Fruit fly (Drosophila melanogaster) whole organism, embryonic: ENCODE results near the gene aqz.

ENCODE experiments used
- Asciz ChIP-seq: fragments of 200-800 bp; sonication (Bioruptor generic); optimal IDR thresholded peaks from 2 replicates; lab custom pipeline; 2017; ENCODE audit warnings: missing biosample characterization, mild to moderate bottlenecking, missing genetic modification characterization, missing genetic modification reagents
- Atf6 ChIP-seq: fragments of 200-800 bp; sonication (Bioruptor generic); IDR thresholded peaks from 2 replicates; pipeline ENCODE4 v1.3.6; 2022; ENCODE audit warnings: missing biosample characterization, missing genetic modification characterization
- Awh ChIP-seq: fragments of 200-800 bp; sonication (Bioruptor generic); IDR thresholded peaks from 2 replicates; pipeline ENCODE4, ENCODE4 v1.3.6; 2022; ENCODE audit warnings: missing biosample characterization, missing genetic modification characterization
- C15 ChIP-seq: fragments of 200-800 bp; sonication (Bioruptor generic); IDR thresholded peaks from 3 replicates; pipeline ENCODE4 v1.3.6; 2022; ENCODE audit warnings: missing biosample characterization, missing genetic modification characterization
- CG10565 ChIP-seq: fragments of 200-800 bp; sonication (Bioruptor generic); optimal IDR thresholded peaks from 3 replicates; lab custom pipeline; 2016; ENCODE audit warnings: missing biosample characterization, mild to moderate bottlenecking, missing genetic modification characterization
- CG10979 ChIP-seq: fragments of 200-800 bp; sonication (Bioruptor generic); optimal IDR thresholded peaks from 2 replicates; lab custom pipeline; 2018; ENCODE audit warnings: missing biosample characterization, mild to moderate bottlenecking, missing genetic modification characterization, moderate library complexity
- CG11398 ChIP-seq: fragments of 200-800 bp; sonication (Bioruptor generic); optimal IDR thresholded peaks from 2 replicates; lab custom pipeline; 2016; ENCODE audit warnings: missing biosample characterization, missing genetic modification characterization
- CG1233 ChIP-seq: fragments of 200-800 bp; sonication (Bioruptor generic); optimal IDR thresholded peaks from 4 replicates; lab custom pipeline; 2018; ENCODE audit warnings: missing biosample characterization, mild to moderate bottlenecking, missing genetic modification characterization
- CG12659 ChIP-seq: fragments of 200-800 bp; sonication (Bioruptor generic); optimal IDR thresholded peaks from 3 replicates; lab custom pipeline; 2017; ENCODE audit warnings: mild to moderate bottlenecking, missing biosample characterization, missing genetic modification reagents, missing genetic modification characterization
- CG14014 ChIP-seq: fragments of 200-800 bp; sonication (Bioruptor generic); IDR thresholded peaks from 2 replicates; pipeline ENCODE4 v1.3.6; 2022; ENCODE audit warnings: missing biosample characterization, missing genetic modification characterization
- CG17612 ChIP-seq: fragments of 200-800 bp; sonication (Bioruptor generic); IDR thresholded peaks from 2 replicates; pipeline ENCODE4 v1.3.6; 2022; ENCODE audit warnings: missing biosample characterization, missing genetic modification characterization
- CG18476 ChIP-seq: fragments of 200-800 bp; sonication (Bioruptor generic); optimal IDR thresholded peaks from 2 replicates; lab custom pipeline; 2016; ENCODE audit warnings: missing biosample characterization, mild to moderate bottlenecking, missing genetic modification characterization
- CG18599 ChIP-seq: fragments of 200-800 bp; sonication (Bioruptor generic); optimal IDR thresholded peaks from 3 replicates; lab custom pipeline; 2017; ENCODE audit warnings: missing biosample characterization, missing genetic modification characterization, mild to moderate bottlenecking, moderate library complexity, missing genetic modification reagents
- CG30403 ChIP-seq: fragments of 200-800 bp; sonication (Bioruptor generic); optimal IDR thresholded peaks from 3 replicates; lab custom pipeline; 2016; ENCODE audit warnings: missing biosample characterization, missing genetic modification characterization
- CG3065 ChIP-seq: fragments of 200-800 bp; sonication (Bioruptor generic); optimal IDR thresholded peaks from 2 replicates; lab custom pipeline; 2016; ENCODE audit warnings: missing biosample characterization, missing genetic modification characterization
- CG31365 ChIP-seq: fragments of 200-800 bp; sonication (Bioruptor generic); optimal IDR thresholded peaks from 2 replicates; lab custom pipeline; 2018; ENCODE audit warnings: missing biosample characterization, mild to moderate bottlenecking, missing genetic modification characterization
- CG32772 ChIP-seq: fragments of 200-800 bp; sonication (Bioruptor generic); IDR thresholded peaks from 2 replicates; pipeline ENCODE4 v1.3.6; 2022; ENCODE audit warnings: missing biosample characterization, missing genetic modification characterization
- CG3407 ChIP-seq: fragments of 200-800 bp; sonication (Bioruptor generic); optimal IDR thresholded peaks from 2 replicates; lab custom pipeline; 2018; ENCODE audit warnings: missing biosample characterization, mild to moderate bottlenecking, missing genetic modification characterization
- CG34224 ChIP-seq: fragments of 200-800 bp; sonication (Bioruptor generic); IDR thresholded peaks from 3 replicates; pipeline ENCODE4 v1.3.6; 2022; ENCODE audit warnings: missing biosample characterization, missing genetic modification characterization; ENCODE audit not compliant: partially characterized antibody
- CG4404 ChIP-seq: fragments of 200-800 bp; sonication (Bioruptor generic); IDR thresholded peaks from 2 replicates; pipeline ENCODE4 v1.3.6; 2022; ENCODE audit warnings: missing biosample characterization, missing genetic modification characterization
- CG4854 ChIP-seq: fragments of 200-800 bp; sonication (Bioruptor generic); optimal IDR thresholded peaks from 2 replicates; lab custom pipeline; 2016; ENCODE audit warnings: missing biosample characterization, missing genetic modification characterization, inconsistent platforms
- CG6254 ChIP-seq: fragments of 200-800 bp; sonication (Bioruptor generic); optimal IDR thresholded peaks from 3 replicates; lab custom pipeline; 2017; ENCODE audit warnings: mild to moderate bottlenecking, missing biosample characterization, missing genetic modification reagents, missing genetic modification characterization
- CG7987 ChIP-seq: fragments of 200-800 bp; sonication (Bioruptor generic); optimal IDR thresholded peaks from 2 replicates; lab custom pipeline; 2018; ENCODE audit warnings: missing biosample characterization, mild to moderate bottlenecking, missing genetic modification characterization, moderate library complexity
- Camta ChIP-seq: fragments of 200-800 bp; sonication (Bioruptor generic); optimal IDR thresholded peaks from 2 replicates; lab custom pipeline; 2016; ENCODE audit warnings: missing biosample characterization, missing genetic modification characterization
- Doc2 ChIP-seq: fragments of 200-800 bp; sonication (Bioruptor generic); IDR thresholded peaks from 2 replicates; pipeline ENCODE4 v1.3.6; 2022; ENCODE audit warnings: missing biosample characterization, missing genetic modification characterization
- GATAe ChIP-seq: fragments of 200-800 bp; sonication (Bioruptor generic); conservative IDR thresholded peaks from 2 replicates; pipeline ENCODE4 v1.3.6; 2022; ENCODE audit warnings: missing biosample characterization, missing genetic modification characterization
- Hmx ChIP-seq: fragments of 200-800 bp; sonication (Bioruptor generic); optimal IDR thresholded peaks from 2 replicates; lab custom pipeline; 2016; ENCODE audit warnings: missing biosample characterization, missing genetic modification characterization
- Hr3 ChIP-seq: fragments of 200-800 bp; sonication (Bioruptor generic); optimal IDR thresholded peaks from 3 replicates; lab custom pipeline; 2016; ENCODE audit warnings: missing biosample characterization, missing genetic modification characterization
- Optix ChIP-seq: fragments of 200-800 bp; sonication (Bioruptor generic); IDR thresholded peaks from 3 replicates; pipeline ENCODE4 v1.3.6; 2022; ENCODE audit warnings: missing biosample characterization, missing genetic modification characterization
- Rfx ChIP-seq: fragments of 200-800 bp; sonication (Bioruptor generic); IDR thresholded peaks from 2 replicates; pipeline ENCODE4 v1.3.6; 2022; ENCODE audit warnings: missing biosample characterization, missing genetic modification characterization
- Sin3A ChIP-seq: fragments of >200 bp; optimal IDR thresholded peaks from 2 replicates; lab custom pipeline; 2018
- TFAM ChIP-seq: fragments of 200-800 bp; sonication (Bioruptor generic); optimal IDR thresholded peaks from 2 replicates; lab custom pipeline; 2017; ENCODE audit warnings: missing biosample characterization, missing genetic modification characterization, inconsistent platforms
- ac ChIP-seq: fragments of 200-800 bp; sonication (Bioruptor generic); optimal IDR thresholded peaks from 3 replicates; lab custom pipeline; 2017; ENCODE audit warnings: missing biosample characterization, mild to moderate bottlenecking, missing genetic modification characterization
- ara ChIP-seq: fragments of 200-800 bp; sonication (Bioruptor generic); IDR thresholded peaks from 2 replicates; pipeline ENCODE4 v1.3.6; 2022; ENCODE audit warnings: missing biosample characterization, missing genetic modification characterization
- ato ChIP-seq: fragments of 200-800 bp; sonication (Bioruptor generic); IDR thresholded peaks from 2 replicates; pipeline ENCODE4 v1.3.6; 2022; ENCODE audit warnings: missing biosample characterization, missing genetic modification characterization; ENCODE audit not compliant: partially characterized antibody
- chm ChIP-seq: fragments of 200-800 bp; sonication (Bioruptor generic); IDR thresholded peaks from 2 replicates; pipeline ENCODE4 v1.3.6; 2022; ENCODE audit warnings: missing biosample characterization, missing genetic modification characterization
- cwo ChIP-seq: fragments of 200-800 bp; sonication (Bioruptor generic); optimal IDR thresholded peaks from 3 replicates; lab custom pipeline; 2017; ENCODE audit warnings: missing biosample characterization, missing genetic modification characterization, mild to moderate bottlenecking, moderate library complexity, missing genetic modification reagents
- fd64A ChIP-seq: fragments of 200-800 bp; sonication (Bioruptor generic); optimal IDR thresholded peaks from 3 replicates; lab custom pipeline; 2018; ENCODE audit warnings: missing biosample characterization, mild to moderate bottlenecking, missing genetic modification characterization
- fu2 ChIP-seq: fragments of 200-800 bp; sonication (Bioruptor generic); optimal IDR thresholded peaks from 2 replicates; lab custom pipeline; 2016; ENCODE audit warnings: missing biosample characterization, missing genetic modification characterization
- ham ChIP-seq: fragments of 200-800 bp; sonication (Bioruptor generic); IDR thresholded peaks from 2 replicates; pipeline ENCODE4 v1.3.6; 2022; ENCODE audit warnings: missing biosample characterization, missing genetic modification characterization
- hkb ChIP-seq, 2 experiments: fragments of 200-800 bp in 1 of 2; fragments of >200 bp in 1 of 2; sonication (Bioruptor generic) in 1 of 2; IDR thresholded peaks in 1 of 2; optimal IDR thresholded peaks in 1 of 2; 2 replicates each; pipeline versions ENCODE4 v1.3.6 to Lab custom; 2017 to 2022; ENCODE audit warnings: missing biosample characterization in 1 of 2, missing genetic modification characterization in 1 of 2
- jigr1 ChIP-seq: fragments of 200-800 bp; sonication (Bioruptor generic); IDR thresholded peaks from 3 replicates; pipeline ENCODE4 v1.3.6; 2022; ENCODE audit warnings: missing biosample characterization, missing genetic modification characterization
- kah ChIP-seq: fragments of 200-800 bp; sonication (Bioruptor generic); optimal IDR thresholded peaks from 2 replicates; lab custom pipeline; 2018; ENCODE audit warnings: missing biosample characterization, mild to moderate bottlenecking, missing genetic modification characterization
- kay ChIP-seq: fragments of 200-800 bp; sonication (Bioruptor generic); optimal IDR thresholded peaks from 2 replicates; lab custom pipeline; 2016; ENCODE audit warnings: missing biosample characterization, missing genetic modification characterization
- nerfin-2 ChIP-seq: fragments of 200-800 bp; sonication (Bioruptor generic); IDR thresholded peaks from 2 replicates; pipeline ENCODE4 v1.3.6; 2022; ENCODE audit warnings: missing biosample characterization, missing genetic modification characterization; ENCODE audit not compliant: partially characterized antibody
- nom ChIP-seq: fragments of 200-800 bp; sonication (Bioruptor generic); optimal IDR thresholded peaks from 2 replicates; lab custom pipeline; 2017; ENCODE audit warnings: missing biosample characterization, missing genetic modification characterization, mild to moderate bottlenecking, moderate library complexity, missing genetic modification reagents
- sqz ChIP-seq: fragments of 200-800 bp; sonication (Bioruptor generic); optimal IDR thresholded peaks from 3 replicates; lab custom pipeline; 2018; ENCODE audit warnings: missing biosample characterization, mild to moderate bottlenecking, missing genetic modification characterization
- sug ChIP-seq: fragments of 200-800 bp; optimal IDR thresholded peaks from 2 replicates; lab custom pipeline; 2019; ENCODE audit warnings: missing biosample characterization, mild to moderate bottlenecking, missing genetic modification characterization, moderate library complexity
- toy ChIP-seq: fragments of 200-800 bp; sonication (Bioruptor generic); IDR thresholded peaks from 2 replicates; pipeline ENCODE4 v1.3.6; 2022; ENCODE audit warnings: missing biosample characterization, missing genetic modification characterization
- twi ChIP-seq: fragments of 200-800 bp; optimal IDR thresholded peaks from 2 replicates; lab custom pipeline; 2019; ENCODE audit warnings: missing biosample characterization, mild to moderate bottlenecking, missing genetic modification characterization, moderate library complexity
- unpg ChIP-seq: fragments of 200-800 bp; sonication (Bioruptor generic); optimal IDR thresholded peaks from 3 replicates; lab custom pipeline; 2018; ENCODE audit warnings: missing biosample characterization, mild to moderate bottlenecking, missing genetic modification characterization, moderate library complexity
- vfl ChIP-seq: fragments of 200-800 bp; sonication (Bioruptor generic); optimal IDR thresholded peaks from 2 replicates; lab custom pipeline; 2016; ENCODE audit warnings: missing biosample characterization, missing genetic modification characterization

Gene aqz

DNA sequence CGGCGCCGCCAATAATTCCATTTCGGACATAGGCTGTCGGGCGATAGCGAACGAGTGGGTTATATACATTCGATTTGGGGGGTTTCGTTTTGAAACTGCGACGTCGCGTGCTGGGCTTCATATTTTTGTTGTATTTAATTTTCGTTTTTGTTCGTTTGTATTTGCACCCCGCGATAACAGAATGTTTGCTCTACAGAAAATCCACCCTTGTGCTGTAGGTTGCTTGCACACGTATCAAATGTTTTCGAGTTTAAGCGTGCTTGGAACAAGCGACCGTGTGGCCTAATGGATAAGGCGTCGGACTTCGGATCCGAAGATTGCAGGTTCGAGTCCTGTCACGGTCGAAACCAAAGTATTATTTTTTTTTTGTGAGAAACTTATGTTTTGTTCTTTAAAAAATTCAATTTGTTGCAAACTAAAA lies 42.2 kb upstream of the aqz start (continued):
- peak; percentile 60; the same call in 1 of the 3 replicates for TF ChIP-seq CG34224 (GFP tag; lab: Robert Waterston, UW)
- TF ChIP-seq CG30403: no peak
- no peak for TF ChIP-seq ac (GFP tag; lab: Kevin White, UChicago)
- TF ChIP-seq Hr3: no peak
- no peak for TF ChIP-seq Hmx (GFP tag; lab: Kevin White, UChicago)
- TF ChIP-seq ham: no peak
- TF ChIP-seq hkb (optimal IDR thresholded peaks at IDR 0.05; lab: Kevin White, UChicago): no peak
- 0 out of 2 replicates have a peak, but pooled peaks have one; percentile 10 for TF ChIP-seq hkb (GFP tag; IDR thresholded peaks at IDR 0.05; lab: Robert Waterston, UW)
- TF ChIP-seq CG31365 (tag; lab: Kevin White, UChicago): peak; percentile 5
- peak; percentile 91 for TF ChIP-seq nerfin-2
- no peak for TF ChIP-seq CG4404
- TF ChIP-seq Sin3A (lab: Kevin White, UChicago): no peak
- TF ChIP-seq vfl (GFP tag; lab: Kevin White, UChicago): no peak
- no peak for TF ChIP-seq CG3407 (GFP tag; lab: Kevin White, UChicago)
- TF ChIP-seq fu2 (GFP tag; lab: Kevin White, UChicago): no peak
- TF ChIP-seq CG1233 (GFP tag; lab: Kevin White, UChicago): no peak
- TF ChIP-seq Atf6: no peak
- no peak for TF ChIP-seq sqz (GFP tag; lab: Kevin White, UChicago)
- no peak for TF ChIP-seq CG10565 (GFP tag; lab: Kevin White, UChicago)
- TF ChIP-seq sug: peak; percentile 24
- TF ChIP-seq Optix (GFP tag; lab: Robert Waterston, UW): no peak
- no peak for TF ChIP-seq kay
- no peak for TF ChIP-seq CG18476 (GFP tag; lab: Kevin White, UChicago)
- no peak for TF ChIP-seq C15 (GFP tag; lab: Robert Waterston, UW)
- no peak for TF ChIP-seq chm (GFP tag; lab: Robert Waterston, UW)
- no peak for TF ChIP-seq CG7987 (GFP tag; lab: Kevin White, UChicago)
- TF ChIP-seq kah (GFP tag; lab: Kevin White, UChicago): no peak
- TF ChIP-seq CG17612 (GFP tag; lab: Robert Waterston, UW): no peak
- TF ChIP-seq cwo (GFP tag; lab: Kevin White, UChicago): no peak
- no peak for TF ChIP-seq CG4854 (GFP tag; lab: Kevin White, UChicago)
- TF ChIP-seq Camta (GFP tag; lab: Kevin White, UChicago): no peak
- no peak for TF ChIP-seq unpg (GFP tag; lab: Kevin White, UChicago)
- TF ChIP-seq ara (GFP tag; lab: Robert Waterston, UW): no peak
- TF ChIP-seq twi (tag; lab: Kevin White, UChicago): no peak
- no peak for TF ChIP-seq jigr1 (GFP tag; lab: Robert Waterston, UW)
- peak; percentile 84 for TF ChIP-seq ato
- TF ChIP-seq nom (GFP tag; lab: Kevin White, UChicago): peak; percentile 60
- TF ChIP-seq toy (GFP tag; lab: Robert Waterston, UW): no peak
- no peak for TF ChIP-seq CG32772 (GFP tag; lab: Robert Waterston, UW)
- no peak for TF ChIP-seq CG11398 (GFP tag; lab: Kevin White, UChicago)
- TF ChIP-seq CG6254 (GFP tag; lab: Kevin White, UChicago): no peak
- no peak for TF ChIP-seq GATAe (GFP tag; lab: Robert Waterston, UW)
- no peak for TF ChIP-seq Rfx (GFP tag; lab: Robert Waterston, UW)
- no peak for TF ChIP-seq fd64A (GFP tag; lab: Kevin White, UChicago)
- TF ChIP-seq TFAM (GFP tag; lab: Kevin White, UChicago): no peak
- no peak for TF ChIP-seq CG3065 (GFP tag; lab: Kevin White, UChicago)
- no peak for TF ChIP-seq Asciz (GFP tag; lab: Kevin White, UChicago)
- no peak for TF ChIP-seq Doc2 (GFP tag; lab: Robert Waterston, UW)
- TF ChIP-seq CG14014 (GFP tag; lab: Robert Waterston, UW): no peak
- no peak for TF ChIP-seq CG18599 (GFP tag; lab: Kevin White, UChicago)
- TF ChIP-seq CG12659 (GFP tag; lab: Kevin White, UChicago): no peak
- TF ChIP-seq CG10979 (tag; lab: Kevin White, UChicago): no peak
- 0 out of 2 replicates have a peak, but pooled peaks have one; percentile 33 for TF ChIP-seq Awh (GFP tag; lab: Robert Waterston, UW)
